Worm (Caenorhabditis elegans): ENCODE data around the gene ZK1320.11.

DNA sequence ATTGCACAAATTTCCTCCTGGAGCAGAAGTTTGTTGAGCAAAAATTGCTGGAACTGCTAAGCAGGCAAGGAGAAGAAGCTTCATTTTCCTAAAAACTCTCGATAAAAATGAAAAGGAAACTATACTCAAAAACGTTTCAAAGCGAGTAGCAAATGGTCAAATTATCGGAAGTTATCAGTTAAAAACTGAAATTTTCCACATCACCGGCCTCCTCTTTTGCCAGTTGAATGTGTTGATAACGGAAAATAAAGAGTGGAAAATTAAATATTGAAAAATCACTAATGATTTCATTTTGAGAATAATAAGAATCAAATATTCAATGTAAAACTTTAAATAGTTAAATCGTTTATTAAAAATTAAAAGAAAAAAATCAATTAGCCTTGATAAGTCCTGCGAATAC lies 8.5 kb upstream of the ZK1320.11 start, which contains the start of gene ZK1320.2:
- no peak for TF ChIP-seq ama-1 (optimal IDR thresholded peaks at IDR 0.05)
- TF ChIP-seq lin-39 (tag; optimal IDR thresholded peaks at IDR 0.05): no peak
- no peak for TF ChIP-seq skn-1 (tag; optimal IDR thresholded peaks at IDR 0.05)
- TF ChIP-seq ceh-82 (tag; optimal IDR thresholded peaks at IDR 0.05): no peak
- no peak for TF ChIP-seq unc-39 (tag; optimal IDR thresholded peaks at IDR 0.05)
- no peak for TF ChIP-seq nhr-11 (tag; optimal IDR thresholded peaks at IDR 0.05)
- TF ChIP-seq elt-1 (tag; optimal IDR thresholded peaks at IDR 0.05): no peak
- TF ChIP-seq jun-1 (tag; optimal IDR thresholded peaks at IDR 0.05): no peak
- TF ChIP-seq zag-1 (tag; optimal IDR thresholded peaks at IDR 0.05): no peak
- TF ChIP-seq hmg-11 (tag; optimal IDR thresholded peaks at IDR 0.05): no peak
- no peak for TF ChIP-seq ztf-11 (tag; optimal IDR thresholded peaks at IDR 0.05)
- TF ChIP-seq elt-3 (tag; optimal IDR thresholded peaks at IDR 0.05): no peak

Measured in whole organism, L3 larva.